Fruit fly (Drosophila melanogaster) whole organism, prepupa: ENCODE measurements around the gene Arp10.

Source experiments
- CG10631 ChIP-seq: fragments of 200-800 bp; sonication (Bioruptor generic); optimal IDR thresholded peaks from 2 replicates; lab custom pipeline; 2016; ENCODE audit warnings: missing biosample characterization, missing genetic modification characterization
- CG10669 ChIP-seq: fragments of 200-800 bp; sonication (Bioruptor generic); optimal IDR thresholded peaks from 3 replicates; lab custom pipeline; 2018; ENCODE audit warnings: missing biosample characterization, mild to moderate bottlenecking, missing genetic modification characterization, moderate library complexity
- CG11762 ChIP-seq: fragments of 200-800 bp; sonication (Bioruptor generic); optimal IDR thresholded peaks from 3 replicates; lab custom pipeline; 2016; ENCODE audit warnings: missing biosample characterization, missing genetic modification characterization; ENCODE audit not compliant: insufficient read depth
- CG11902 ChIP-seq: fragments of 200-800 bp; sonication (Bioruptor generic); optimal IDR thresholded peaks from 3 replicates; lab custom pipeline; 2016; ENCODE audit warnings: missing biosample characterization, missing genetic modification characterization
- CG15336 ChIP-seq: fragments of 200-800 bp; sonication (Bioruptor generic); IDR thresholded peaks from 2 replicates; pipeline ENCODE4 v1.3.6; 2022; ENCODE audit warnings: missing biosample characterization, missing genetic modification characterization
- CG16779 ChIP-seq: fragments of 200-800 bp; sonication (Bioruptor generic); optimal IDR thresholded peaks from 3 replicates; lab custom pipeline; 2017; ENCODE audit warnings: missing biosample characterization, mild to moderate bottlenecking, missing genetic modification characterization
- CG3032 ChIP-seq: fragments of 200-800 bp; optimal IDR thresholded peaks from 2 replicates; lab custom pipeline; 2019; ENCODE audit warnings: missing biosample characterization, mild to moderate bottlenecking, missing genetic modification characterization, moderate library complexity
- CG31627 ChIP-seq: fragments of 200-800 bp; sonication (Bioruptor generic); optimal IDR thresholded peaks from 3 replicates; lab custom pipeline; 2016; ENCODE audit warnings: missing biosample characterization, missing genetic modification characterization
- CG34406 ChIP-seq: fragments of 200-800 bp; sonication (Bioruptor generic); optimal IDR thresholded peaks from 3 replicates; lab custom pipeline; 2016; ENCODE audit warnings: missing biosample characterization, missing genetic modification characterization
- CG3919 ChIP-seq: fragments of 200-800 bp; sonication (Bioruptor generic); optimal IDR thresholded peaks from 3 replicates; lab custom pipeline; 2016; ENCODE audit warnings: missing biosample characterization, missing genetic modification characterization
- CG6163 ChIP-seq: fragments of 200-800 bp; sonication (Bioruptor generic); IDR thresholded peaks from 3 replicates; pipeline ENCODE4 v1.3.6; 2022; ENCODE audit warnings: missing biosample characterization, missing genetic modification characterization
- CG6276 ChIP-seq: fragments of 200-800 bp; sonication (Bioruptor generic); optimal IDR thresholded peaks from 2 replicates; lab custom pipeline; 2017; ENCODE audit warnings: missing biosample characterization, mild to moderate bottlenecking, missing genetic modification characterization
- CG6808 ChIP-seq: fragments of 200-800 bp; sonication (Bioruptor generic); optimal IDR thresholded peaks from 3 replicates; lab custom pipeline; 2017; ENCODE audit warnings: missing biosample characterization, missing genetic modification characterization, mild to moderate bottlenecking, moderate library complexity, missing genetic modification reagents
- CG6854 ChIP-seq: fragments of 200-800 bp; sonication (Bioruptor generic); optimal IDR thresholded peaks from 2 replicates; lab custom pipeline; 2017; ENCODE audit warnings: missing biosample characterization, mild to moderate bottlenecking, missing genetic modification characterization
- CG7368 ChIP-seq: fragments of 200-800 bp; sonication (Bioruptor generic); optimal IDR thresholded peaks from 3 replicates; lab custom pipeline; 2016; ENCODE audit warnings: missing biosample characterization, missing genetic modification characterization
- CG8319 ChIP-seq: fragments of 200-800 bp; sonication (Bioruptor generic); optimal IDR thresholded peaks from 3 replicates; lab custom pipeline; 2016; ENCODE audit warnings: missing biosample characterization, missing genetic modification characterization
- CG8632 ChIP-seq: fragments of 200-800 bp; sonication (Bioruptor generic); optimal IDR thresholded peaks from 3 replicates; lab custom pipeline; 2016; ENCODE audit warnings: missing biosample characterization, missing genetic modification characterization
- CG9139 ChIP-seq: fragments of 200-800 bp; sonication (Bioruptor generic); optimal IDR thresholded peaks from 3 replicates; lab custom pipeline; 2017; ENCODE audit warnings: missing biosample characterization, mild to moderate bottlenecking, missing genetic modification characterization
- Eip75B ChIP-seq: fragments of 200-800 bp; sonication (Bioruptor generic); optimal IDR thresholded peaks from 3 replicates; lab custom pipeline; 2016; ENCODE audit warnings: missing biosample characterization, missing genetic modification characterization
- Eip78C ChIP-seq: fragments of 200-800 bp; sonication (Bioruptor generic); peaks from one replicate; lab custom pipeline; 2016; ENCODE audit warnings: missing biosample characterization, missing genetic modification characterization
- Eip93F ChIP-seq: fragments of 200-800 bp; sonication (Bioruptor generic); optimal IDR thresholded peaks from 2 replicates; lab custom pipeline; 2016; ENCODE audit warnings: missing biosample characterization, mild to moderate bottlenecking, missing genetic modification characterization
- Ets21C ChIP-seq: fragments of 200-800 bp; sonication (Bioruptor generic); optimal IDR thresholded peaks from 3 replicates; lab custom pipeline; 2016; ENCODE audit warnings: missing biosample characterization, missing genetic modification characterization
- Ets96B ChIP-seq: fragments of 200-800 bp; optimal IDR thresholded peaks from 2 replicates; lab custom pipeline; 2019; ENCODE audit warnings: missing biosample characterization, mild to moderate bottlenecking, missing genetic modification characterization, moderate library complexity
- Gug ChIP-seq: fragments of 200-800 bp; sonication (Bioruptor generic); IDR thresholded peaks from 2 replicates; pipeline ENCODE4 v1.3.6; 2022; ENCODE audit warnings: missing biosample characterization, missing genetic modification characterization
- Hr39 ChIP-seq: fragments of 200-800 bp; sonication (Bioruptor generic); optimal IDR thresholded peaks from 2 replicates; lab custom pipeline; 2016; ENCODE audit warnings: missing biosample characterization, missing genetic modification characterization
- Hr4 ChIP-seq: fragments of 200-800 bp; sonication (Bioruptor generic); optimal IDR thresholded peaks from 3 replicates; lab custom pipeline; 2016; ENCODE audit warnings: missing biosample characterization, missing genetic modification characterization
- Lpt ChIP-seq: fragments of 200-800 bp; sonication (Bioruptor generic); optimal IDR thresholded peaks from 3 replicates; lab custom pipeline; 2016; ENCODE audit warnings: missing biosample characterization, missing genetic modification characterization
- OdsH ChIP-seq: fragments of 200-800 bp; sonication (Bioruptor generic); optimal IDR thresholded peaks from 3 replicates; lab custom pipeline; 2016; ENCODE audit warnings: missing biosample characterization, missing genetic modification characterization
- Smox ChIP-seq: fragments of 200-800 bp; sonication (Bioruptor generic); optimal IDR thresholded peaks from 3 replicates; lab custom pipeline; 2016; ENCODE audit warnings: missing biosample characterization, missing genetic modification characterization
- Sox14 ChIP-seq: fragments of 200-800 bp; sonication (Bioruptor generic); optimal IDR thresholded peaks from 3 replicates; lab custom pipeline; 2016; ENCODE audit warnings: missing biosample characterization, missing genetic modification characterization
- Sox15 ChIP-seq: fragments of 200-800 bp; sonication (Bioruptor generic); optimal IDR thresholded peaks from 3 replicates; lab custom pipeline; 2016; ENCODE audit warnings: missing biosample characterization, missing genetic modification characterization
- achi ChIP-seq: fragments of 200-800 bp; sonication (Bioruptor generic); optimal IDR thresholded peaks from 3 replicates; lab custom pipeline; 2016; ENCODE audit warnings: missing biosample characterization, missing genetic modification characterization
- acj6 ChIP-seq: fragments of 200-800 bp; sonication (Bioruptor generic); optimal IDR thresholded peaks from 3 replicates; lab custom pipeline; 2016; ENCODE audit warnings: missing biosample characterization, missing genetic modification characterization
- cyc ChIP-seq: fragments of 200-800 bp; sonication (Bioruptor generic); optimal IDR thresholded peaks from 3 replicates; lab custom pipeline; 2016; ENCODE audit warnings: missing biosample characterization, missing genetic modification characterization
- dsx ChIP-seq: fragments of 200-800 bp; optimal IDR thresholded peaks from 3 replicates; lab custom pipeline; 2019; ENCODE audit warnings: missing biosample characterization, mild to moderate bottlenecking, missing genetic modification characterization, moderate library complexity; ENCODE audit not compliant: poor library complexity, severe bottlenecking
- eg ChIP-seq: fragments of 200-800 bp; sonication (Bioruptor generic); IDR thresholded peaks from 3 replicates; pipeline ENCODE4 v1.3.6; 2022; ENCODE audit warnings: missing biosample characterization, missing genetic modification characterization
- esn ChIP-seq: fragments of 200-800 bp; sonication (Bioruptor generic); optimal IDR thresholded peaks from 2 replicates; lab custom pipeline; 2016; ENCODE audit warnings: missing biosample characterization, mild to moderate bottlenecking, missing genetic modification characterization, moderate library complexity
- fd59A ChIP-seq: fragments of 200-800 bp; sonication (Bioruptor generic); optimal IDR thresholded peaks from 2 replicates; lab custom pipeline; 2017; ENCODE audit warnings: missing biosample characterization, mild to moderate bottlenecking, missing genetic modification characterization, missing genetic modification reagents
- lz ChIP-seq: fragments of 200-800 bp; sonication (Bioruptor generic); optimal IDR thresholded peaks from 3 replicates; lab custom pipeline; 2016; ENCODE audit warnings: missing biosample characterization, missing genetic modification characterization
- pdm3 ChIP-seq: fragments of 200-800 bp; sonication (Bioruptor generic); optimal IDR thresholded peaks from 3 replicates; lab custom pipeline; 2016; ENCODE audit warnings: missing biosample characterization, missing genetic modification characterization
- salr ChIP-seq, 2 experiments: fragments of 200-800 bp; sonication (Bioruptor generic); optimal IDR thresholded peaks; 3 replicates each; lab custom pipeline; 2016 to 2018; ENCODE audit warnings: missing biosample characterization in 2 of 2, missing genetic modification characterization in 2 of 2, mild to moderate bottlenecking in 1 of 2
- spab ChIP-seq: fragments of 200-800 bp; sonication (Bioruptor generic); optimal IDR thresholded peaks from 2 replicates; lab custom pipeline; 2017; ENCODE audit warnings: missing biosample characterization, mild to moderate bottlenecking, missing genetic modification characterization, missing genetic modification reagents
- topi ChIP-seq: fragments of 200-800 bp; sonication (Bioruptor generic); optimal IDR thresholded peaks from 3 replicates; lab custom pipeline; 2016; ENCODE audit warnings: missing biosample characterization, missing genetic modification characterization

Arp10 gene

dm6 chrX:19663196-19663858, 17.4 kb upstream of the Arp10 start (continued):
- TF ChIP-seq OdsH (GFP tag; lab: Kevin White, UChicago) (peak; percentile 43), dsx (GFP tag; lab: Kevin White, UChicago) (no peak), esn (GFP tag; lab: Kevin White, UChicago) (peak; percentile 66), CG10631 (peak; percentile 40), CG3032 (tag; lab: Kevin White, UChicago) (peak; percentile 50), Hr39 (GFP tag; lab: Kevin White, UChicago) (peak; percentile 49), Eip75B (peak; percentile 35), Lpt (GFP tag; lab: Kevin White, UChicago) (no peak), salr (GFP tag; optimal IDR thresholded peaks at IDR 0.05; lab: Kevin White, UChicago) (peak in 1 of 2 experiments; percentile 16), CG6808 (peak; percentile 69), achi (GFP tag; lab: Kevin White, UChicago) (peak; percentile 47), Smox (GFP tag; lab: Kevin White, UChicago) (peak; percentile 71), cyc (GFP tag; lab: Kevin White, UChicago) (peak; percentile 24), Hr4 (GFP tag; lab: Kevin White, UChicago) (peak; percentile 35), CG34406 (GFP tag; lab: Kevin White, UChicago) (peak; percentile 44), fd59A (GFP tag; lab: Kevin White, UChicago) (peak; percentile 55), Ets21C (no peak), Ets96B (tag; lab: Kevin White, UChicago) (peak; percentile 46), CG11902 (GFP tag; lab: Kevin White, UChicago) (no peak)

DNA sequence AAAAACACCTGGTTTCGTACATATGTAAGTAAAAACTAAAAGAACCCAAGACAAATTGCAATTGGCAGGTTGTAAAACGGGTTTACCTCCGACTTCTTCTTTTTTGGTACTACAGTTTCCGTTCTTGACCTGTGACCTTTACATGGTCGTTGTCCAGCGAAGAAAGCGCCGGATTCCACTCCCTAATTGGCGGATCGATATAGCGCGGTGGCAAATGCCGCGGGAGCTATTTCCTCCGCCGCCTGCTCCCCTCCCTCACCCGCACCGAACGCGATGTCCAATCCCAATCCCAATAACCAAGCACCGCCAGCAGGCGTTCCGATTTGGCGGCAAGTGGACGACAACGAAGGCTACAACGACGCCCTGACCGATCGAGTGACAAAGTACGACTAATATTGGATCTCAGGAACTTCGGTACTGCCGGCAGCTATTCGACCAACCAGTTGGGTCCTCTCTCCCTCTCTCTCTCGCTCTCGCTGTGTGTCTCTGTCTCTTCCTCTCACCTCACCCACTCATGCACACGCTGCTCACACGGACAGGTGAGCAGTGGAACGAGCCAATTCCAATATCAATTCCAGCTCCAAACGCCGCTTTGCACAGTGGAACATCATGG, 16.7 kb upstream of the Arp10 start:
- peak; percentile 37; the same call in 1 of the 2 replicates for TF ChIP-seq CG15336 (GFP tag; lab: Robert Waterston, UW)
- TF ChIP-seq topi (GFP tag; lab: Kevin White, UChicago) = no peak
- TF ChIP-seq CG3919 (GFP tag; lab: Kevin White, UChicago) = no peak
- peak; percentile 53; the same call in 1 of the 3 replicates for TF ChIP-seq eg (GFP tag; lab: Robert Waterston, UW)
- TF ChIP-seq CG6854 = peak; percentile 48
- no peak for TF ChIP-seq Ets96B (tag; lab: Kevin White, UChicago)
- no peak for TF ChIP-seq cyc (GFP tag; lab: Kevin White, UChicago)
- no peak for TF ChIP-seq Gug
- TF ChIP-seq dsx (GFP tag; lab: Kevin White, UChicago) = peak; percentile 66
- TF ChIP-seq CG10631 = no peak
- TF ChIP-seq pdm3 = no peak
- no peak for TF ChIP-seq salr (GFP tag; optimal IDR thresholded peaks at IDR 0.05; lab: Kevin White, UChicago)
- TF ChIP-seq OdsH (GFP tag; lab: Kevin White, UChicago) = no peak
- TF ChIP-seq Lpt (GFP tag; lab: Kevin White, UChicago) = peak; percentile 20
- TF ChIP-seq CG6163 = peak; percentile 60; the same call in 1 of the 3 replicates
- no peak for TF ChIP-seq spab (GFP tag; lab: Kevin White, UChicago)
- no peak for TF ChIP-seq Smox (GFP tag; lab: Kevin White, UChicago)
- no peak for TF ChIP-seq CG9139 (GFP tag; lab: Kevin White, UChicago)
- TF ChIP-seq CG16779 = no peak
- peak; percentile 11 for TF ChIP-seq CG7368 (GFP tag; lab: Kevin White, UChicago)
- no peak for TF ChIP-seq Hr39 (GFP tag; lab: Kevin White, UChicago)
- no peak for TF ChIP-seq CG8632 (GFP tag; lab: Kevin White, UChicago)
- TF ChIP-seq CG8319 = no peak

DNA sequence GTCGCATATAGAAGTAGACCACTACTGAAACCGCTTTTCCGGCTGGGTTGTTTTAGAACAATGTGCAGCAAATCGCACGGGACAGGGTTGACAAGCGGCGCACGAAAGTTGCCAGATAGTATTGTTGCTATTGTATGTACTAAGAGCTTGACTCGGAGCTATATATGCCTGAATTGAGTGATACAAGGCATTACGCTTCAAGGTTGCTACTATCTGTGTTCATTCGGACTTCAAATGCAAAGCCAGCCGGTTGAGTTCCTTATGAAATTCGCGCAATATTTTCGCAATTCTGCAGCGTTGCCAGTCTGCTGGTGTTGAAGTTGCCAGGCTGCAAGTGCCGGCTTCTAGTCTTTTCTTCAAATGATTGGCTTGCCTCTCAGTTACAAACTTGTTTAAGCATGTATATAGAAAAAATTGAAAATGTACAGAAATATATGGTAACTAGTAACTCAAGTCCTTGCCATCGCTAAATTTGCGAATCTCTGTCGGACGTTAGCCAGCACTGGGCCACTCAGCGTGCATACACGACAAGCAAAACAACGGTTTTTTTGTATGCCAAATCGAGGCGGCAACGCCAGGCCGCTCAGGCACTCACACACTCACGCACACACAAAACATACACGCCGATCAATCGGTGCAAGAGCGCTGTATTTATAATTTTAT, 5.9 kb upstream of the Arp10 start, which contains the start of the genes Ranbp21 and Elys:
Ranbp21 (minus strand) TSS at position 513 of the 663 bp plus-strand sequence.
Elys (plus strand) TSS at position 549 of the 663 bp plus-strand sequence.
- TF ChIP-seq CG3032 (tag; lab: Kevin White, UChicago) = peak; percentile 43
- TF ChIP-seq CG6163 = peak; percentile 66; the same call in 2 of the 3 replicates
- TF ChIP-seq CG11762 (GFP tag; lab: Kevin White, UChicago) = no peak
- TF ChIP-seq salr (GFP tag; optimal IDR thresholded peaks at IDR 0.05; lab: Kevin White, UChicago) = no peak
- peak; percentile 74 for TF ChIP-seq Sox14
- peak; percentile 13 for TF ChIP-seq Lpt (GFP tag; lab: Kevin White, UChicago)
- no peak for TF ChIP-seq CG6276 (GFP tag; lab: Kevin White, UChicago)
- TF ChIP-seq CG7368 (GFP tag; lab: Kevin White, UChicago) = no peak
- TF ChIP-seq Eip93F (GFP tag; lab: Kevin White, UChicago) = no peak
- TF ChIP-seq Sox15 (GFP tag; lab: Kevin White, UChicago) = peak; percentile 55
- TF ChIP-seq CG34406 (GFP tag; lab: Kevin White, UChicago) = peak; percentile 3
- no peak for TF ChIP-seq acj6 (GFP tag; lab: Kevin White, UChicago)
- TF ChIP-seq Eip78C (GFP tag; lab: Kevin White, UChicago) = peak; percentile 77
- TF ChIP-seq cyc (GFP tag; lab: Kevin White, UChicago) = peak; percentile 71
- TF ChIP-seq Gug = 0 out of 2 replicates have a peak, but pooled peaks have one; percentile 32
- TF ChIP-seq CG10669 = no peak
- peak; percentile 74 for TF ChIP-seq CG31627 (GFP tag; lab: Kevin White, UChicago)
- TF ChIP-seq CG16779 = no peak
- peak; percentile 68 for TF ChIP-seq lz (GFP tag; lab: Kevin White, UChicago)
- TF ChIP-seq eg (GFP tag; lab: Robert Waterston, UW) = peak; percentile 33; the same call in 1 of the 3 replicates
